Worm (Caenorhabditis elegans) whole organism, L4 larva: Measurements from ENCODE around the gene Y54G2A.52.
"Not testable (repeated sequence)": the region's sequence is repeated elsewhere in the genome, so short reads cannot be mapped to it uniquely, and the experiment has no call there.

ENCODE experiments used
- R02D3.7 ChIP-seq: fragments of 150-350 bp; sonication (generic microtip); optimal IDR thresholded peaks from 3 replicates; lab custom pipeline; 2014; ENCODE audit warnings: missing biosample characterization, missing genetic modification characterization
- dve-1 ChIP-seq: sonication (generic microtip); optimal IDR thresholded peaks from 2 replicates; lab custom pipeline; 2017; ENCODE audit warnings: antibody characterized with exemption, mild to moderate bottlenecking, missing genetic modification characterization, missing compliant biosample characterization; ENCODE audit not compliant: insufficient read depth
- pqm-1 ChIP-seq: sonication (generic microtip); optimal IDR thresholded peaks from 2 replicates; lab custom pipeline; 2017; ENCODE audit warnings: missing biosample characterization, missing genetic modification characterization
- unc-130 ChIP-seq: sonication (generic microtip); optimal IDR thresholded peaks from 2 replicates; lab custom pipeline; 2016; ENCODE audit warnings: missing genetic modification reagents, missing genetic modification characterization, missing compliant biosample characterization

ce11 chrIV:2756073-2756472, 42.4 kb downstream of the Y54G2A.52 start:
- not testable (repeated sequence) for TF ChIP-seq unc-130 (GFP tag; lab: Kevin White, UChicago); pqm-1 (tag; lab: Kevin White, UChicago); R02D3.7 (tag; lab: Kevin White, UChicago); dve-1 (tag; lab: Kevin White, UChicago)
